Fruit fly (Drosophila melanogaster) whole organism, embryonic: Measurements from ENCODE around the gene lectin-33A.

Experiments
- Atf-2 ChIP-seq: fragments of 200-800 bp; sonication (Bioruptor generic); optimal IDR thresholded peaks from 2 replicates; lab custom pipeline; 2016; ENCODE audit warnings: missing biosample characterization, missing genetic modification characterization
- CG10462 ChIP-seq: fragments of 200-800 bp; sonication (Bioruptor generic); optimal IDR thresholded peaks from 2 replicates; lab custom pipeline; 2016; ENCODE audit warnings: missing biosample characterization, missing genetic modification characterization
- CG12299 ChIP-seq: fragments of 200-800 bp; sonication (Bioruptor generic); optimal IDR thresholded peaks from 2 replicates; lab custom pipeline; 2018; ENCODE audit warnings: missing biosample characterization, mild to moderate bottlenecking, missing genetic modification characterization
- CG12391 ChIP-seq: fragments of 200-800 bp; sonication (Bioruptor generic); optimal IDR thresholded peaks from 3 replicates; lab custom pipeline; 2018; ENCODE audit warnings: missing biosample characterization, mild to moderate bottlenecking, missing genetic modification characterization, moderate library complexity
- CG12659 ChIP-seq: fragments of 200-800 bp; sonication (Bioruptor generic); optimal IDR thresholded peaks from 3 replicates; lab custom pipeline; 2017; ENCODE audit warnings: mild to moderate bottlenecking, missing biosample characterization, missing genetic modification reagents, missing genetic modification characterization
- CG13894 ChIP-seq: fragments of 200-800 bp; sonication (Bioruptor generic); optimal IDR thresholded peaks from 3 replicates; lab custom pipeline; 2018; ENCODE audit warnings: missing biosample characterization, mild to moderate bottlenecking, missing genetic modification characterization, moderate library complexity
- CG15514 ChIP-seq: fragments of 200-800 bp; sonication (Bioruptor generic); optimal IDR thresholded peaks from 3 replicates; lab custom pipeline; 2017; ENCODE audit warnings: missing biosample characterization, missing genetic modification characterization, mild to moderate bottlenecking, moderate library complexity, missing genetic modification reagents
- CG1602 ChIP-seq: fragments of 200-800 bp; sonication (Bioruptor generic); optimal IDR thresholded peaks from 3 replicates; lab custom pipeline; 2016; ENCODE audit warnings: missing biosample characterization, missing genetic modification characterization
- CG1603 ChIP-seq: fragments of 200-800 bp; sonication (Bioruptor generic); optimal IDR thresholded peaks from 2 replicates; lab custom pipeline; 2019; ENCODE audit warnings: missing biosample characterization, mild to moderate bottlenecking, missing genetic modification characterization, moderate library complexity
- CG1792 ChIP-seq: fragments of 200-800 bp; sonication (Bioruptor generic); optimal IDR thresholded peaks from 2 replicates; lab custom pipeline; 2016; ENCODE audit warnings: missing biosample characterization, missing genetic modification characterization
- CG18619 ChIP-seq: fragments of 200-800 bp; sonication (Bioruptor generic); optimal IDR thresholded peaks from 3 replicates; lab custom pipeline; 2017; ENCODE audit warnings: missing biosample characterization, mild to moderate bottlenecking, missing genetic modification characterization
- CG34224 ChIP-seq: fragments of 200-800 bp; sonication (Bioruptor generic); IDR thresholded peaks from 3 replicates; pipeline ENCODE4 v1.3.6; 2022; ENCODE audit warnings: missing biosample characterization, missing genetic modification characterization; ENCODE audit not compliant: partially characterized antibody
- CG3726 ChIP-seq: fragments of 200-800 bp; sonication (Bioruptor generic); IDR thresholded peaks from 3 replicates; pipeline ENCODE4, ENCODE4 v1.3.6; 2022; ENCODE audit warnings: missing biosample characterization, missing genetic modification characterization
- CG3847 ChIP-seq: fragments of 200-800 bp; sonication (Bioruptor generic); IDR thresholded peaks from 2 replicates; pipeline ENCODE4 v1.3.6; 2022; ENCODE audit warnings: missing biosample characterization, missing genetic modification characterization
- CG42726 ChIP-seq: fragments of 200-800 bp; sonication (Bioruptor generic); IDR thresholded peaks from 2 replicates; pipeline ENCODE4 v1.3.6; 2022; ENCODE audit warnings: missing biosample characterization, missing genetic modification characterization; ENCODE audit not compliant: partially characterized antibody
- CG4730 ChIP-seq: fragments of 200-800 bp; sonication (Bioruptor generic); IDR thresholded peaks from 2 replicates; pipeline ENCODE4 v1.3.6; 2022; ENCODE audit warnings: missing biosample characterization, missing genetic modification characterization
- CG5180 ChIP-seq: fragments of 200-800 bp; sonication (Bioruptor generic); optimal IDR thresholded peaks from 3 replicates; lab custom pipeline; 2017; ENCODE audit warnings: missing biosample characterization, missing genetic modification characterization, mild to moderate bottlenecking, moderate library complexity, missing genetic modification reagents
- CG5953 ChIP-seq: fragments of 200-800 bp; sonication (Bioruptor generic); IDR thresholded peaks from 2 replicates; pipeline ENCODE4 v1.3.6; 2022; ENCODE audit warnings: missing biosample characterization, missing genetic modification characterization
- CG6683 ChIP-seq: fragments of 200-800 bp; sonication (Bioruptor generic); optimal IDR thresholded peaks from 2 replicates; lab custom pipeline; 2017; ENCODE audit warnings: missing biosample characterization, mild to moderate bottlenecking, missing genetic modification characterization, missing genetic modification reagents
- CG6689 ChIP-seq: fragments of 200-800 bp; sonication (Bioruptor generic); IDR thresholded peaks from 2 replicates; pipeline ENCODE4 v1.3.6; 2022; ENCODE audit warnings: missing biosample characterization, missing genetic modification characterization
- CG7963 ChIP-seq: fragments of 200-800 bp; sonication (Bioruptor generic); IDR thresholded peaks from 3 replicates; pipeline ENCODE4 v1.3.6; 2022; ENCODE audit warnings: missing biosample characterization, missing genetic modification characterization; ENCODE audit not compliant: partially characterized antibody
- CG8478 ChIP-seq: fragments of >200 bp; optimal IDR thresholded peaks from 2 replicates; lab custom pipeline; 2018
- CG8944 ChIP-seq: fragments of 200-800 bp; sonication (Bioruptor generic); optimal IDR thresholded peaks from 3 replicates; lab custom pipeline; 2016; ENCODE audit warnings: missing biosample characterization, missing genetic modification characterization
- CrebB ChIP-seq: fragments of 200-800 bp; sonication (Bioruptor generic); optimal IDR thresholded peaks from 3 replicates; lab custom pipeline; 2018; ENCODE audit warnings: missing biosample characterization, mild to moderate bottlenecking, missing genetic modification characterization
- D19B ChIP-seq: fragments of 200-800 bp; sonication (Bioruptor generic); optimal IDR thresholded peaks from 2 replicates; lab custom pipeline; 2017; ENCODE audit warnings: missing biosample characterization, mild to moderate bottlenecking, missing genetic modification characterization
- HmgZ ChIP-seq: fragments of 200-800 bp; sonication (Bioruptor generic); optimal IDR thresholded peaks from 2 replicates; lab custom pipeline; 2018; ENCODE audit warnings: missing biosample characterization, mild to moderate bottlenecking, missing genetic modification characterization
- Hsf ChIP-seq: fragments of 200-800 bp; sonication (Bioruptor generic); optimal IDR thresholded peaks from 3 replicates; lab custom pipeline; 2016; ENCODE audit warnings: missing biosample characterization, missing genetic modification characterization
- Lim3 ChIP-seq: fragments of 200-800 bp; sonication (Bioruptor generic); IDR thresholded peaks from 2 replicates; pipeline ENCODE4 v1.3.6; 2022; ENCODE audit warnings: missing biosample characterization, missing genetic modification characterization
- MESR4 ChIP-seq: fragments of 200-800 bp; sonication (Bioruptor generic); optimal IDR thresholded peaks from 2 replicates; lab custom pipeline; 2018; ENCODE audit warnings: missing biosample characterization, mild to moderate bottlenecking, missing genetic modification characterization, moderate library complexity
- Max ChIP-seq: fragments of 200-800 bp; sonication (Bioruptor generic); optimal IDR thresholded peaks from 2 replicates; lab custom pipeline; 2016; ENCODE audit warnings: missing biosample characterization, mild to moderate bottlenecking, missing genetic modification characterization
- PHDP ChIP-seq: fragments of 200-800 bp; sonication (Bioruptor generic); optimal IDR thresholded peaks from 3 replicates; lab custom pipeline; 2018; ENCODE audit warnings: missing biosample characterization, mild to moderate bottlenecking, missing genetic modification characterization, moderate library complexity
- Sry-β ChIP-seq: fragments of 200-800 bp; sonication (Bioruptor generic); optimal IDR thresholded peaks from 2 replicates; lab custom pipeline; 2018; ENCODE audit warnings: missing biosample characterization, mild to moderate bottlenecking, missing genetic modification characterization, moderate library complexity
- Xbp1 ChIP-seq: fragments of 200-800 bp; sonication (Bioruptor generic); optimal IDR thresholded peaks from 3 replicates; lab custom pipeline; 2016; ENCODE audit warnings: missing biosample characterization, mild to moderate bottlenecking, missing genetic modification characterization
- al ChIP-seq: fragments of 200-800 bp; sonication (Bioruptor generic); IDR thresholded peaks from 2 replicates; pipeline ENCODE4 v1.3.6; 2022; ENCODE audit warnings: missing biosample characterization, missing genetic modification characterization
- ase ChIP-seq: fragments of 200-800 bp; sonication (Bioruptor generic); IDR thresholded peaks from 3 replicates; pipeline ENCODE4 v1.3.6; 2022; ENCODE audit warnings: missing biosample characterization, missing genetic modification characterization
- ato ChIP-seq: fragments of 200-800 bp; sonication (Bioruptor generic); IDR thresholded peaks from 2 replicates; pipeline ENCODE4 v1.3.6; 2022; ENCODE audit warnings: missing biosample characterization, missing genetic modification characterization; ENCODE audit not compliant: partially characterized antibody
- bab2 ChIP-seq: fragments of 200-800 bp; sonication (Bioruptor generic); optimal IDR thresholded peaks from 2 replicates; lab custom pipeline; 2016; ENCODE audit warnings: missing biosample characterization, missing genetic modification characterization
- her ChIP-seq: fragments of 200-800 bp; sonication (Bioruptor generic); optimal IDR thresholded peaks from 2 replicates; lab custom pipeline; 2016; ENCODE audit warnings: missing biosample characterization, missing genetic modification characterization
- inv ChIP-seq: fragments of 200-800 bp; sonication (Bioruptor generic); IDR thresholded peaks from 2 replicates; pipeline ENCODE4 v1.3.6; 2022; ENCODE audit warnings: missing biosample characterization, missing genetic modification characterization; ENCODE audit not compliant: partially characterized antibody
- kay ChIP-seq: fragments of 200-800 bp; sonication (Bioruptor generic); optimal IDR thresholded peaks from 2 replicates; lab custom pipeline; 2016; ENCODE audit warnings: missing biosample characterization, missing genetic modification characterization
- kni ChIP-seq: fragments of 200-800 bp; sonication (Bioruptor generic); optimal IDR thresholded peaks from 3 replicates; lab custom pipeline; 2017; ENCODE audit warnings: mild to moderate bottlenecking, missing biosample characterization, missing genetic modification reagents, missing genetic modification characterization
- lov ChIP-seq, 2 experiments: fragments of 200-800 bp in 1 of 2; fragments of >200 bp in 1 of 2; sonication (Bioruptor generic) in 1 of 2; IDR thresholded peaks in 1 of 2; optimal IDR thresholded peaks in 1 of 2; 2 replicates in 1 of 2; 3 replicates in 1 of 2; pipeline versions ENCODE4 v1.3.6 to Lab custom; 2017 to 2022; ENCODE audit warnings: missing biosample characterization in 1 of 2, missing genetic modification characterization in 1 of 2
- pho ChIP-seq: fragments of 200-800 bp; sonication (Bioruptor generic); optimal IDR thresholded peaks from 2 replicates; lab custom pipeline; 2016; ENCODE audit warnings: missing biosample characterization, missing genetic modification characterization
- repo ChIP-seq: fragments of 200-800 bp; sonication (Bioruptor generic); optimal IDR thresholded peaks from 2 replicates; lab custom pipeline; 2016; ENCODE audit warnings: missing biosample characterization, missing genetic modification characterization
- row ChIP-seq: fragments of 200-800 bp; sonication (Bioruptor generic); IDR thresholded peaks from 3 replicates; pipeline ENCODE4 v1.3.6; 2022; ENCODE audit warnings: missing biosample characterization, missing genetic modification characterization
- sim ChIP-seq: fragments of 200-800 bp; sonication (Bioruptor generic); IDR thresholded peaks from 2 replicates; pipeline ENCODE4 v1.3.6; 2022; ENCODE audit warnings: missing biosample characterization, missing genetic modification characterization
- slbo ChIP-seq: fragments of 200-800 bp; sonication (Bioruptor generic); IDR thresholded peaks from 2 replicates; pipeline ENCODE4 v1.3.6; 2022; ENCODE audit warnings: missing biosample characterization, missing genetic modification characterization
- sna ChIP-seq: fragments of 200-800 bp; sonication (Bioruptor generic); IDR thresholded peaks from 2 replicates; pipeline ENCODE4 v1.3.6; 2022; ENCODE audit warnings: missing biosample characterization, missing genetic modification characterization; ENCODE audit not compliant: partially characterized antibody
- sob ChIP-seq: fragments of 200-800 bp; sonication (Bioruptor generic); IDR thresholded peaks from 2 replicates; pipeline ENCODE4 v1.3.6; 2022; ENCODE audit warnings: missing biosample characterization, missing genetic modification characterization
- twi ChIP-seq: fragments of 200-800 bp; optimal IDR thresholded peaks from 2 replicates; lab custom pipeline; 2019; ENCODE audit warnings: missing biosample characterization, mild to moderate bottlenecking, missing genetic modification characterization, moderate library complexity

Gene lectin-33A

dm6 chr2L:10986138-10986537 is 15.7 kb upstream of the lectin-33A start (continued):
- no peak for TF ChIP-seq lov (optimal IDR thresholded peaks at IDR 0.05; lab: Kevin White, UChicago)
- no peak for TF ChIP-seq lov (GFP tag; IDR thresholded peaks at IDR 0.05; lab: Robert Waterston, UW)
- TF ChIP-seq Max (GFP tag; lab: Kevin White, UChicago) = no peak
- no peak for TF ChIP-seq CG13894 (tag; lab: Kevin White, UChicago)
- TF ChIP-seq PHDP (tag; lab: Kevin White, UChicago) = no peak
- TF ChIP-seq CG3847 = no peak; the same call in 1 of the 2 replicates
- TF ChIP-seq CG3726 = 0 out of 3 replicates have a peak, but pooled peaks have one; percentile 37
- no peak for TF ChIP-seq CG1603 (tag; lab: Kevin White, UChicago)
- peak; percentile 7 for TF ChIP-seq CG12391 (tag; lab: Kevin White, UChicago)
- peak; percentile 14; the same call in 1 of the 2 replicates for TF ChIP-seq al
- TF ChIP-seq Atf-2 (GFP tag; lab: Kevin White, UChicago) = no peak
- TF ChIP-seq sob = no peak
- no peak for TF ChIP-seq CG34224 (GFP tag; lab: Robert Waterston, UW)
- TF ChIP-seq Lim3 (GFP tag; lab: Robert Waterston, UW) = no peak
- 0 out of 2 replicates have a peak, but pooled peaks have one; percentile 23 for TF ChIP-seq CG4730 (GFP tag; lab: Robert Waterston, UW)
- no peak for TF ChIP-seq HmgZ (tag; lab: Kevin White, UChicago)
- no peak for TF ChIP-seq Hsf (GFP tag; lab: Kevin White, UChicago)
- TF ChIP-seq repo = no peak
- no peak for TF ChIP-seq CG42726 (GFP tag; lab: Robert Waterston, UW)
- TF ChIP-seq row (GFP tag; lab: Robert Waterston, UW) = peak; percentile 30; the same call in 1 of the 3 replicates
- TF ChIP-seq MESR4 (GFP tag; lab: Kevin White, UChicago) = no peak
- TF ChIP-seq twi (tag; lab: Kevin White, UChicago) = no peak
- TF ChIP-seq CG1792 (GFP tag; lab: Kevin White, UChicago) = no peak
- TF ChIP-seq CG6683 (GFP tag; lab: Kevin White, UChicago) = no peak
- TF ChIP-seq CG8478 = no peak
- TF ChIP-seq ase (GFP tag; lab: Robert Waterston, UW) = peak; percentile 61; the same call in 2 of the 3 replicates
- peak; percentile 4 for TF ChIP-seq CG1602 (GFP tag; lab: Kevin White, UChicago)
- TF ChIP-seq D19B (GFP tag; lab: Kevin White, UChicago) = no peak
- no peak for TF ChIP-seq CG18619 (GFP tag; lab: Kevin White, UChicago)
- TF ChIP-seq Sry-β = no peak
- peak; percentile 47 for TF ChIP-seq CG5953
- TF ChIP-seq bab2 (GFP tag; lab: Kevin White, UChicago) = no peak
- no peak for TF ChIP-seq CG15514
- TF ChIP-seq kni (GFP tag; lab: Kevin White, UChicago) = no peak
- TF ChIP-seq sna (GFP tag; lab: Robert Waterston, UW) = no peak
- no peak for TF ChIP-seq kay (GFP tag; lab: Kevin White, UChicago)
- TF ChIP-seq pho = no peak
- no peak for TF ChIP-seq slbo (GFP tag; lab: Robert Waterston, UW)
- no peak for TF ChIP-seq ato (GFP tag; lab: Robert Waterston, UW)
- no peak for TF ChIP-seq CG10462 (GFP tag; lab: Kevin White, UChicago)
- TF ChIP-seq CG12299 (tag; lab: Kevin White, UChicago) = no peak
- no peak for TF ChIP-seq her
- TF ChIP-seq CG5180 (GFP tag; lab: Kevin White, UChicago) = peak; percentile 27
- peak; percentile 63 for TF ChIP-seq CG6689 (GFP tag; lab: Robert Waterston, UW)
- no peak for TF ChIP-seq inv
- TF ChIP-seq sim (GFP tag; lab: Robert Waterston, UW) = no peak
- no peak for TF ChIP-seq CG8944 (GFP tag; lab: Kevin White, UChicago)
- no peak for TF ChIP-seq Xbp1 (GFP tag; lab: Kevin White, UChicago)
- TF ChIP-seq CG7963 (GFP tag; lab: Robert Waterston, UW) = no peak
- no peak for TF ChIP-seq CG12659 (GFP tag; lab: Kevin White, UChicago)
- no peak for TF ChIP-seq CrebB (tag; lab: Kevin White, UChicago)
